Fruit fly (Drosophila melanogaster) whole organism, adult: ENCODE data around the gene CG14852.

Experiments
- CG12768 ChIP-seq: fragments of 200-800 bp; sonication (Bioruptor generic); optimal IDR thresholded peaks from 2 replicates; lab custom pipeline; 2017; ENCODE audit warnings: missing biosample characterization, missing genetic modification characterization, mild to moderate bottlenecking, moderate library complexity, missing genetic modification reagents
- CG33017 ChIP-seq: fragments of 200-800 bp; sonication (Bioruptor generic); optimal IDR thresholded peaks from 2 replicates; lab custom pipeline; 2018; ENCODE audit warnings: missing biosample characterization, mild to moderate bottlenecking, missing genetic modification characterization, moderate library complexity
- CG7045 ChIP-seq: fragments of 200-800 bp; sonication (Bioruptor generic); optimal IDR thresholded peaks from 2 replicates; lab custom pipeline; 2017; ENCODE audit warnings: missing biosample characterization, mild to moderate bottlenecking, missing genetic modification characterization
- CG7101 ChIP-seq: fragments of 200-800 bp; sonication (Bioruptor generic); optimal IDR thresholded peaks from 2 replicates; lab custom pipeline; 2018; ENCODE audit warnings: missing biosample characterization, mild to moderate bottlenecking, missing genetic modification characterization, moderate library complexity
- Mnt ChIP-seq: fragments of 200-800 bp; sonication (Bioruptor generic); optimal IDR thresholded peaks from 2 replicates; lab custom pipeline; 2016; ENCODE audit warnings: missing biosample characterization, mild to moderate bottlenecking, missing genetic modification characterization
- bab1 ChIP-seq: fragments of 200-800 bp; sonication (Bioruptor generic); optimal IDR thresholded peaks from 3 replicates; lab custom pipeline; 2019; ENCODE audit warnings: missing biosample characterization, mild to moderate bottlenecking, missing genetic modification characterization, moderate library complexity
- kay ChIP-seq: fragments of 200-800 bp; sonication (Bioruptor generic); peaks from one replicate; lab custom pipeline; 2016; ENCODE audit warnings: missing biosample characterization, missing genetic modification characterization, borderline replicate concordance
- pad ChIP-seq: fragments of 200-800 bp; sonication (Bioruptor generic); optimal IDR thresholded peaks from 3 replicates; lab custom pipeline; 2017; ENCODE audit warnings: missing biosample characterization, missing genetic modification characterization, mild to moderate bottlenecking, moderate library complexity, missing genetic modification reagents
- tj ChIP-seq: fragments of 200-800 bp; sonication (Bioruptor generic); optimal IDR thresholded peaks from 3 replicates; lab custom pipeline; 2017; ENCODE audit warnings: missing biosample characterization, mild to moderate bottlenecking, missing genetic modification characterization, moderate library complexity
- toe ChIP-seq: fragments of 200-800 bp; sonication (Bioruptor generic); optimal IDR thresholded peaks from 2 replicates; lab custom pipeline; 2016; ENCODE audit warnings: missing biosample characterization, missing genetic modification characterization

DNA sequence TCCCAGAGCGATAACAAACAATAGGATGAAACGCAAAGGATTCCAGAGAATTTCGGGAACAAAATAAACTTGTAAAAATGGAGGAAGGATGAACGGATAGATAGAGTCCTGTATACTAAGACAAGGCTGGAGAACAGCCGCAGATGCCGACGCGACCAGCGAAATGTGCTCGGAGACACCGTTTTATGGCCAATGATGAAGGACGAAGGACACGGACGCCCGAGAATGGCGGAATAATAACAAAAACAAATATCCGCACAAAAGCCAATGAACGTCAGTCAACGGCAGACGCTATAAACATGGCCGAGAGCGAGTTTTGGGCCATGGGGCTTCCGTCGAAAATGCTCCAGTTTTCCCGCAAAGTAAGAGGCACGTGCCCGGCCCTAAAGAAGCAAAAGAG lies 10.7 kb upstream of the CG14852 start:
- TF ChIP-seq toe (GFP tag; lab: Kevin White, UChicago) = no peak
- no peak for TF ChIP-seq CG7045 (GFP tag; lab: Kevin White, UChicago)
- TF ChIP-seq kay (GFP tag; lab: Kevin White, UChicago) = no peak
- no peak for TF ChIP-seq CG33017 (tag; lab: Kevin White, UChicago)
- no peak for TF ChIP-seq tj
- no peak for TF ChIP-seq bab1 (GFP tag; lab: Kevin White, UChicago)
- TF ChIP-seq pad (GFP tag; lab: Kevin White, UChicago) = no peak
- no peak for TF ChIP-seq Mnt
- no peak for TF ChIP-seq CG12768
- TF ChIP-seq CG7101 (tag; lab: Kevin White, UChicago) = no peak
